Worm (Caenorhabditis elegans) whole organism, L4 larva: Measurements from ENCODE around the gene mogs-1.

Source experiments
- D1046.2 ChIP-seq: fragments of 200-800 bp; sonication (Bioruptor generic); IDR thresholded peaks from 2 replicates; pipeline ENCODE4 v1.3.6; 2022; ENCODE audit warnings: missing genetic modification characterization, missing compliant biosample characterization
- F10B5.3 ChIP-seq: sonication (generic microtip); optimal IDR thresholded peaks from 2 replicates; lab custom pipeline; 2016; ENCODE audit warnings: mild to moderate bottlenecking, missing genetic modification characterization, missing compliant biosample characterization
- F37D6.2 ChIP-seq: sonication (generic microtip); optimal IDR thresholded peaks from 2 replicates; lab custom pipeline; 2016; ENCODE audit warnings: mild to moderate bottlenecking, missing genetic modification characterization, missing compliant biosample characterization
- Y5F2A.4 ChIP-seq: fragments of 200-800 bp; sonication (Bioruptor generic); optimal IDR thresholded peaks from 2 replicates; lab custom pipeline; 2018; ENCODE audit warnings: mild to moderate bottlenecking, missing genetic modification characterization, missing compliant biosample characterization
- ama-1 ChIP-seq: fragments of 150-350 bp; optimal IDR thresholded peaks from 2 replicates; lab custom pipeline; 2014; ENCODE audit warnings: inconsistent platforms, mixed read lengths
- attf-4 ChIP-seq: sonication (generic microtip); optimal IDR thresholded peaks from 3 replicates; lab custom pipeline; 2017; ENCODE audit warnings: missing biosample characterization, missing genetic modification characterization
- ceh-20 ChIP-seq: fragments of 200-800 bp; sonication (Bioruptor generic); IDR thresholded peaks from 2 replicates; pipeline ENCODE4 v1.3.6; 2022; ENCODE audit warnings: missing genetic modification reagents, missing genetic modification characterization, missing compliant biosample characterization
- ceh-44 ChIP-seq: fragments of 200-800 bp; sonication (Bioruptor generic); IDR thresholded peaks from 2 replicates; pipeline ENCODE4 v1.3.6; 2022; ENCODE audit warnings: missing genetic modification reagents, missing genetic modification characterization, missing compliant biosample characterization
- ceh-62 ChIP-seq: sonication (generic microtip); optimal IDR thresholded peaks from 2 replicates; lab custom pipeline; 2017; ENCODE audit warnings: missing biosample characterization, missing genetic modification characterization
- daf-16 ChIP-seq, 3 experiments: sonication (generic microtip); optimal IDR thresholded peaks; 2 replicates each; lab custom pipeline; 2016 to 2017; ENCODE audit warnings: missing genetic modification characterization in 3 of 3, missing genetic modification reagents in 3 of 3, mild to moderate bottlenecking in 2 of 3, missing compliant biosample characterization in 2 of 3, missing biosample characterization in 1 of 3, moderate library complexity in 1 of 3
- dmd-6 ChIP-seq: fragments of 200-800 bp; sonication (Bioruptor generic); IDR thresholded peaks from 2 replicates; pipeline ENCODE4 v1.3.6; 2022; ENCODE audit warnings: missing genetic modification reagents, missing genetic modification characterization, missing compliant biosample characterization
- dve-1 ChIP-seq: sonication (generic microtip); optimal IDR thresholded peaks from 2 replicates; lab custom pipeline; 2017; ENCODE audit warnings: antibody characterized with exemption, mild to moderate bottlenecking, missing genetic modification characterization, missing compliant biosample characterization; ENCODE audit not compliant: insufficient read depth
- egl-27 ChIP-seq: sonication (generic microtip); optimal IDR thresholded peaks from 3 replicates; lab custom pipeline; 2017; ENCODE audit warnings: missing biosample characterization, missing genetic modification reagents, missing genetic modification characterization
- hif-1 ChIP-seq, 2 experiments: sonication (generic microtip); optimal IDR thresholded peaks; 2 replicates each; lab custom pipeline; 2016 to 2017; ENCODE audit warnings: missing compliant biosample characterization in 2 of 2, missing genetic modification characterization in 2 of 2, missing genetic modification reagents in 2 of 2, missing genotype in 2 of 2, mild to moderate bottlenecking in 1 of 2
- hlh-30 ChIP-seq: sonication (generic microtip); optimal IDR thresholded peaks from 2 replicates; lab custom pipeline; 2017; ENCODE audit warnings: antibody characterized with exemption, mild to moderate bottlenecking, missing genetic modification characterization, missing compliant biosample characterization; ENCODE audit not compliant: insufficient read depth
- hmg-1.1 ChIP-seq: fragments of 200-800 bp; sonication (Bioruptor generic); IDR thresholded peaks from 2 replicates; pipeline ENCODE4 v1.3.6; 2022; ENCODE audit warnings: missing genetic modification reagents, missing genetic modification characterization, missing compliant biosample characterization
- lsy-2 ChIP-seq, 2 experiments: fragments of 150-350 bp in 1 of 2; sonication (generic microtip) in 1 of 2; optimal IDR thresholded peaks; 2 replicates each; lab custom pipeline; 2014 to 2017; ENCODE audit warnings: missing biosample characterization in 2 of 2, missing genetic modification characterization in 2 of 2
- madf-5 ChIP-seq, 2 experiments: fragments of 200-800 bp; sonication (Bioruptor generic); IDR thresholded peaks; 2 replicates each; pipeline ENCODE4 v1.3.6; 2022; ENCODE audit warnings: missing compliant biosample characterization in 2 of 2, missing genetic modification characterization in 2 of 2
- mep-1 ChIP-seq: fragments of 150-350 bp; sonication (generic microtip); optimal IDR thresholded peaks from 3 replicates; lab custom pipeline; 2014; ENCODE audit warnings: missing biosample characterization, missing genetic modification characterization
- nhr-10 ChIP-seq: fragments of 150-350 bp; optimal IDR thresholded peaks from 2 replicates; lab custom pipeline; 2014; ENCODE audit warnings: missing biosample characterization, missing genetic modification characterization
- nhr-11 ChIP-seq: fragments of 150-350 bp; optimal IDR thresholded peaks from 2 replicates; lab custom pipeline; 2014; ENCODE audit warnings: missing biosample characterization, missing genetic modification characterization
- nhr-111 ChIP-seq: fragments of 200-800 bp; sonication (Bioruptor generic); optimal IDR thresholded peaks from 2 replicates; lab custom pipeline; 2018; ENCODE audit warnings: mild to moderate bottlenecking, missing genetic modification characterization, missing compliant biosample characterization
- nhr-25 ChIP-seq: sonication (generic microtip); optimal IDR thresholded peaks from 2 replicates; lab custom pipeline; 2017; ENCODE audit warnings: missing genetic modification characterization, mild to moderate bottlenecking, missing compliant biosample characterization, antibody characterized with exemption, moderate library complexity, borderline replicate concordance; ENCODE audit not compliant: insufficient read depth
- nhr-28 ChIP-seq: fragments of 150-350 bp; optimal IDR thresholded peaks from 2 replicates; lab custom pipeline; 2014; ENCODE audit warnings: missing biosample characterization, missing genetic modification characterization
- nhr-42 ChIP-seq: fragments of 200-800 bp; sonication (Bioruptor generic); IDR thresholded peaks from 2 replicates; pipeline ENCODE4 v1.3.6; 2022; ENCODE audit warnings: missing genetic modification characterization, missing compliant biosample characterization
- nhr-48 ChIP-seq: sonication (generic microtip); optimal IDR thresholded peaks from 2 replicates; lab custom pipeline; 2016; ENCODE audit warnings: mild to moderate bottlenecking, missing genetic modification characterization, missing compliant biosample characterization
- pha-4 ChIP-seq, 2 experiments: fragments of 150-350 bp in 1 of 2; fragments of 200-800 bp in 1 of 2; sonication (Bioruptor generic) in 1 of 2; IDR thresholded peaks in 1 of 2; optimal IDR thresholded peaks in 1 of 2; 2 replicates each; pipeline versions ENCODE4 v1.3.6 to Lab custom; 2014 to 2022; ENCODE audit warnings: missing genetic modification characterization in 2 of 2, missing genetic modification reagents in 2 of 2, missing biosample characterization in 1 of 2, missing compliant biosample characterization in 1 of 2
- saeg-2 ChIP-seq: fragments of 200-800 bp; sonication (Bioruptor generic); IDR thresholded peaks from 2 replicates; pipeline ENCODE4 v1.3.6; 2022; ENCODE audit warnings: missing genetic modification reagents, missing genetic modification characterization, missing compliant biosample characterization
- snpc-1.2 ChIP-seq: fragments of 200-800 bp; sonication (Bioruptor generic); IDR thresholded peaks from 2 replicates; pipeline ENCODE4 v1.3.6; 2022; ENCODE audit warnings: missing genetic modification reagents, missing genetic modification characterization, missing compliant biosample characterization
- spr-3 ChIP-seq: fragments of 200-800 bp; sonication (Bioruptor generic); optimal IDR thresholded peaks from 2 replicates; lab custom pipeline; 2018; ENCODE audit warnings: mild to moderate bottlenecking, missing genetic modification characterization, missing compliant biosample characterization
- tra-1 ChIP-seq: fragments of 200-800 bp; sonication (Bioruptor generic); IDR thresholded peaks from 2 replicates; pipeline ENCODE4 v1.3.6; 2022; ENCODE audit warnings: missing genetic modification reagents, missing genetic modification characterization, missing compliant biosample characterization
- unc-62 ChIP-seq, 3 experiments: fragments of 150-350 bp in 1 of 3; sonication (generic microtip); optimal IDR thresholded peaks in 2 of 3; peaks in 1 of 3; 1 replicate in 1 of 3; 2 replicates in 2 of 3; lab custom pipeline; 2014 to 2017; ENCODE audit warnings: missing biosample characterization in 3 of 3, missing genetic modification characterization in 3 of 3, missing genetic modification reagents in 3 of 3, missing genotype in 1 of 3
- zfp-2 ChIP-seq: sonication (generic microtip); optimal IDR thresholded peaks from 2 replicates; lab custom pipeline; 2016; ENCODE audit warnings: mild to moderate bottlenecking, missing genetic modification characterization, missing compliant biosample characterization
- zip-11 ChIP-seq: fragments of 200-800 bp; sonication (Bioruptor generic); IDR thresholded peaks from 2 replicates; pipeline ENCODE4 v1.3.6; 2022; ENCODE audit warnings: missing genetic modification characterization, missing compliant biosample characterization
- ztf-7 ChIP-seq: fragments of 150-350 bp; optimal IDR thresholded peaks from 2 replicates; lab custom pipeline; 2014; ENCODE audit warnings: missing biosample characterization, missing genetic modification characterization

mogs-1 gene

DNA sequence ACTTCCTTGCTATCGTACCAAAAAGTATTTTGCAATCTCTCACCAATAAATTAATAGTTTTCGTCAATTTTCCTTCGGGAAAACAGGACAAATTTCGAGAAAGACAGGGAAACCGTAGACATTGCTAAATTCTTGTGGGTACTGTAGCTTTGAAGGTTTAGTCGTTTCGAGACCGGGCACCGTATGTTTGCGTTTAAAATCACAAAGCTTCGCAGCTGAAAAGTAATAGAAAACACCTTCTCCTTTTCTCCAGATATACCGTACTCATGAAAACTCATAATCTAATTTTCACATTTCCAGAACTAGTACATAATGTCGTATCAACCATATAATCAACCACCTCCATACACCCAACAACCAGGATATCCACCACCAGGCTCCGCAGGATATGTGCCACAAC lies 12.7 kb downstream of the mogs-1 start, which contains the start of gene F13H10.6:
TSS of gene F13H10.6 (plus strand) at position 301 of the 400 bp plus-strand sequence.
- TF ChIP-seq unc-62 (GFP tag; optimal IDR thresholded peaks at IDR 0.05 in 1 of 2; lab: Kevin White, UChicago) (peak in 1 of 2 experiments; percentile 64), unc-62 (tag; optimal IDR thresholded peaks at IDR 0.05; lab: Kevin White, UChicago) (no peak), attf-4 (tag; lab: Kevin White, UChicago) (no peak)

DNA sequence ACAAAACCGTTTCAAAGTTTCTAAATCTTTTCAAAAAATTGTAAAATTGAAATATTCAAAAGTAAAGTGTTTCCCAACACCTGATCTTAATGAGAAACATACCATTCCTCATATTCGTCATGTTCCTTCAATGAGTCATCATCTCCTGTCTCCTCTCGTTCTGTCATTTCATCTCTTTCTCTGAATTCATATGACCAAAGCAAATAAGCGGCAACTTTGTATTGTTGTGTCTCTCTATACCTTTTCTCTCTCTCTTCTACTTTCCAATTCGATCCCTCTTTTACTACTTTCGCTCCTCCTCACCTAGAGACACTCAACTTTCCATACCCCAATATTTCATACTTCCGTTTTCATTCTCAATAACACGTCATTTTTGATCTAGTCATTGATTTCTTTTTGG lies 13.5 kb downstream of the mogs-1 start:
- no peak for TF ChIP-seq lsy-2 (tag; optimal IDR thresholded peaks at IDR 0.05; lab: Kevin White, UChicago)
- TF ChIP-seq dve-1 (tag; lab: Kevin White, UChicago): peak; percentile 29
- no peak for TF ChIP-seq pha-4 (GFP tag; IDR thresholded peaks at IDR 0.05; lab: Robert Waterston, UW)
- peak; percentile 15 for TF ChIP-seq pha-4 (tag; optimal IDR thresholded peaks at IDR 0.05; lab: Kevin White, UChicago)
- no peak for TF ChIP-seq F10B5.3 (tag; lab: Kevin White, UChicago)
- no peak for TF ChIP-seq ama-1 (lab: Kevin White, UChicago)
- TF ChIP-seq egl-27 (tag; lab: Kevin White, UChicago): no peak
- TF ChIP-seq nhr-48 (tag; lab: Kevin White, UChicago): no peak
- no peak for TF ChIP-seq madf-5 (GFP tag; IDR thresholded peaks at IDR 0.05; lab: Robert Waterston, UW)
- TF ChIP-seq dmd-6 (GFP tag; lab: Robert Waterston, UW): peak; percentile 18; the same call in 1 of the 2 replicates
- peak; percentile 14 for TF ChIP-seq mep-1 (tag; lab: Kevin White, UChicago)
- TF ChIP-seq nhr-10 (tag; lab: Kevin White, UChicago): no peak
- TF ChIP-seq hlh-30 (tag; lab: Kevin White, UChicago): peak; percentile 70
- TF ChIP-seq nhr-111: no peak
- TF ChIP-seq zip-11 (GFP tag; lab: Robert Waterston, UW): no peak
- TF ChIP-seq spr-3: no peak
- no peak for TF ChIP-seq hif-1 (tag; optimal IDR thresholded peaks at IDR 0.05; lab: Kevin White, UChicago)
- no peak for TF ChIP-seq saeg-2 (GFP tag; lab: Robert Waterston, UW)
- no peak for TF ChIP-seq daf-16 (GFP tag; optimal IDR thresholded peaks at IDR 0.05; lab: Kevin White, UChicago)
- no peak for TF ChIP-seq daf-16 (tag; optimal IDR thresholded peaks at IDR 0.05; lab: Kevin White, UChicago)
- TF ChIP-seq nhr-28 (tag; lab: Kevin White, UChicago): peak; percentile 29
- no peak for TF ChIP-seq tra-1 (GFP tag; lab: Robert Waterston, UW)
- TF ChIP-seq snpc-1.2 (GFP tag; lab: Robert Waterston, UW): no peak
- no peak for TF ChIP-seq Y5F2A.4
- 0 out of 2 replicates have a peak, but pooled peaks have one; percentile 38 for TF ChIP-seq hmg-1.1 (GFP tag; lab: Robert Waterston, UW)
- TF ChIP-seq nhr-25 (tag; lab: Kevin White, UChicago): no peak
- TF ChIP-seq zfp-2 (tag; lab: Kevin White, UChicago): no peak
- TF ChIP-seq ceh-20: no peak
- no peak for TF ChIP-seq ceh-44 (GFP tag; lab: Robert Waterston, UW)

DNA sequence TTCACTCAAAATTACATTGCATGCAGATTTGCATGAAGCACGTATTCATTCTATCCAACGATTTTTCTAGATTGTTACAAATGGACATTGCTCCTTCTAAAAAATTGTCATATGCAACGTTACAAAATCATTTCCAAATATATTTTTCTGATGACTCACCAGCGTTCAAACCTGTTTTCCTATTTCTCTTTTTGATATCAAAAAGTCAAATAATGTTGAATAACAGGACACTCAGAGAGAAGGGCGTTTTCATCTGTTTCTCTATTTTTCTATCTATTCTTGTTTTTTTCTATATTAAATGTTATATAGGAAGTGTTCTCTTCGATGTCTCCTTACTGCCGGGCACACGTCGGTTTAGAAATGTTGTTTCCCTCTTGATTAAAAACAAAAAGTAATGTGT lies 14.9 kb downstream of the mogs-1 start:
- TF ChIP-seq nhr-28 (tag; lab: Kevin White, UChicago) (peak; percentile 18), unc-62 (GFP tag; optimal IDR thresholded peaks at IDR 0.05 in 1 of 2; lab: Kevin White, UChicago) (peak in 1 of 2 experiments; percentile 66), unc-62 (tag; optimal IDR thresholded peaks at IDR 0.05; lab: Kevin White, UChicago) (no peak), D1046.2 (GFP tag; lab: Robert Waterston, UW) (no peak), Y5F2A.4 (no peak), dve-1 (tag; lab: Kevin White, UChicago) (peak; percentile 48)

DNA sequence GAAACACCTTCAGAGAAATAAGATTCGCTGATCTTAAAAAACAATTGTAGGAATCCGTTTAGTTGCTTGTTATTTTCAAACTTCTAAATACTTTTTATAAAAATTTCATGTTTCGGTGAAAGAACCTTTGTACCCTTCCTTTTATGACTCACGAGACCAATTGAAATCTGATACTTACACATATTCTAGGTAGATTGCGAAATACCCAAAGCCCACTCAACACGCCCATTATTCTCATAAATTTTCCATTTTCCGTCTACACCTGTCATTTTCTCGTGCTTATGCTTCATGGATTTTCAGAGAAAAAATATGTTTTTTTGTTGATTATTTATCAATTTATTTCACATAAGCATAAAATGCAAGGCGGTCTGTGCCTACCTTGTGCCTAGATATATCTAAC lies 15.3 kb downstream of the mogs-1 start:
- no peak for TF ChIP-seq F37D6.2 (tag; lab: Kevin White, UChicago)
- no peak for TF ChIP-seq zfp-2 (tag; lab: Kevin White, UChicago)
- no peak for TF ChIP-seq ceh-62 (tag; lab: Kevin White, UChicago)
- TF ChIP-seq ztf-7 (tag; lab: Kevin White, UChicago): no peak
- no peak for TF ChIP-seq nhr-42 (GFP tag; lab: Robert Waterston, UW)
- peak; percentile 76 for TF ChIP-seq nhr-11 (tag; lab: Kevin White, UChicago)
- peak in 1 of 2 experiments; percentile 3 for TF ChIP-seq lsy-2 (tag; optimal IDR thresholded peaks at IDR 0.05; lab: Kevin White, UChicago)
